Worm (Caenorhabditis elegans): ENCODE measurements around the gene Y59C2A.3.

The Y59C2A.3 gene

DNA sequence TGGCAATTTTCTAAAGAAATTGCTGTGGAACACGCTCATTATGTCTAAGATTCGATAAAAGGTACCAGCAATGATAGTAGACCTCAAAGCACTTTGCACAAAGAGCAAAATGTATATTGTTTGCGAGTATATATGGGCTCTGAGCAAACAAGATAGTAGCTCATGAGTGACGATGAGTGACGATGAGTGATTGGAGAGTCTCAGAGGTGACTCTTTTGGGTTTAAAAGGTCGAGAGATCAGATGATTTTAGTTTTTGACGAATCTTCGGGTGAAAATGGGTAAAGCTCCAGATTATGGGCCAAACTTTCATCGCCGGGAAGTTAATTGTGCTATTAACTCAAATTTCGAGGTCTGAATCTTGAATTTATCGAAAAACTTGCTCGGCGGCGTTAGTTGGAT, 23.0 kb downstream of the Y59C2A.3 start:
- TF ChIP-seq blmp-1 (tag; optimal IDR thresholded peaks at IDR 0.05; ENCODE audit: insufficient read depth) (no peak), nhr-6 (tag; optimal IDR thresholded peaks at IDR 0.05) (no peak), elt-3 (tag; optimal IDR thresholded peaks at IDR 0.05) (no peak), nhr-12 (tag; optimal IDR thresholded peaks at IDR 0.05) (no peak), nhr-11 (tag; optimal IDR thresholded peaks at IDR 0.05) (no peak), zag-1 (tag; optimal IDR thresholded peaks at IDR 0.05) (no peak), lin-11 (tag; optimal IDR thresholded peaks at IDR 0.05) (no peak), fos-1 (tag; optimal IDR thresholded peaks at IDR 0.05) (no peak), ztf-4 (tag; optimal IDR thresholded peaks at IDR 0.05) (no peak), gmeb-1 (tag; optimal IDR thresholded peaks at IDR 0.05) (no peak), sma-9 (GFP tag; optimal IDR thresholded peaks at IDR 0.05) (no peak), sma-9 (tag; optimal IDR thresholded peaks at IDR 0.05) (no peak), dmd-4 (tag; optimal IDR thresholded peaks at IDR 0.05) (no peak), lsy-2 (tag; optimal IDR thresholded peaks at IDR 0.05) (no peak), Y55F3AM.14 (GFP tag; optimal IDR thresholded peaks at IDR 0.05) (no peak), skn-1 (tag; optimal IDR thresholded peaks at IDR 0.05) (no peak), lin-13 (GFP tag; optimal IDR thresholded peaks at IDR 0.05) (no peak), nhr-10 (tag; optimal IDR thresholded peaks at IDR 0.05) (no peak), alr-1 (tag; optimal IDR thresholded peaks at IDR 0.05) (no peak), nhr-23 (tag; optimal IDR thresholded peaks at IDR 0.05) (no peak), ceh-82 (tag; optimal IDR thresholded peaks at IDR 0.05) (no peak)

DNA sequence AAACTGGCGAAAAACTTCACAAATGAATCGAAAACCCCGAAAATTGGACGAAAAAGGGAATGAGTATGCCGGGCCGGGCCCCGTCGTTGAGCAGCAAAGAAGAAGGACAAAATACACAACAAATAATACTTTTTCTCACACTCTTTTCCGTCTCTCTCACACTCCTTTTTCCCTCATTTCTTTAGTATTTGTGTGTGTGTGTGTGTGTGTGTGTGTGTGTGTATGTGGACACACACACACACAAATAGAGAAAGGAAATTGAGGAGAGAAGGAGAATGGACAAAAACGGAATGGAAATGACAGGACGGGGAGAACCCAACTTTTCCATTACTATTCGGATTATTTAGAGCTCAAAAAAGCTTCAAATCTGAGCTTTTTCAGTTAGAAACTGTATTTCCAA, 24.2 kb downstream of the Y59C2A.3 start:
- TF ChIP-seq dmd-4 (tag; optimal IDR thresholded peaks at IDR 0.05) (no peak), lin-13 (GFP tag; optimal IDR thresholded peaks at IDR 0.05) (peak; percentile 42), unc-55 (GFP tag; optimal IDR thresholded peaks at IDR 0.05) (peak; percentile 88), Y55F3AM.14 (GFP tag; optimal IDR thresholded peaks at IDR 0.05) (no peak), fos-1 (tag; optimal IDR thresholded peaks at IDR 0.05) (peak; percentile 43), nhr-6 (tag; optimal IDR thresholded peaks at IDR 0.05) (peak; percentile 10), nhr-77 (tag; optimal IDR thresholded peaks at IDR 0.05) (no peak), nhr-129 (tag; optimal IDR thresholded peaks at IDR 0.05) (peak; percentile 86), sma-3 (GFP tag; optimal IDR thresholded peaks at IDR 0.05) (no peak), sma-9 (GFP tag; optimal IDR thresholded peaks at IDR 0.05) (peak; percentile 58), sma-9 (tag; optimal IDR thresholded peaks at IDR 0.05) (no peak), F13H6.1 (tag; optimal IDR thresholded peaks at IDR 0.05) (peak; percentile 65), nhr-12 (tag; optimal IDR thresholded peaks at IDR 0.05) (no peak), C34F6.9 (tag; optimal IDR thresholded peaks at IDR 0.05) (peak; percentile 59), lin-39 (tag; optimal IDR thresholded peaks at IDR 0.05) (no peak), mab-5 (tag; optimal IDR thresholded peaks at IDR 0.05) (no peak), lsy-2 (tag; optimal IDR thresholded peaks at IDR 0.05) (peak in 1 of 2 experiments; percentile 55), snpc-4 (tag; optimal IDR thresholded peaks at IDR 0.05) (no peak), aly-2 (tag; optimal IDR thresholded peaks at IDR 0.05) (no peak), ama-1 (optimal IDR thresholded peaks at IDR 0.05) (no peak), crh-2 (tag; optimal IDR thresholded peaks at IDR 0.05) (peak; percentile 44)

DNA sequence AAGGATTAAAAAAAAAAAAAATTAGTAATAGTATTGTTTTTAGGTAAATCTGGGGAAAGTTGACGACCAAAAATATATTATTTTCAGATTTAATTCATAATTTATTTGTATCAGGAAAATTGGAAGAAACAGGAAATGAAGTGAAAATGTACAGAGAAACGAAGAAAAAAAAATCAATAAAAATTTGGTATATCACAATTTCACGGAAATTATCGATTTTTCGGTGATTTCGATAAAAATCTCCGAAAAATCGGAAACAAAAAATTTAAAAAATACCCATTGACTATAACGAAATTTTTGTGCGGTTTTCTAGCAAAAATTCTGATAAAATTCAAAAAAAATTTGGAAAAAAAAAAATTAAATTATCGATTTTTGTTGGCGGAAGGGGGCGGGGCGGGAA, 27.5 kb downstream of the Y59C2A.3 start:
- no peak for TF ChIP-seq aly-2 (tag; optimal IDR thresholded peaks at IDR 0.05)
- TF ChIP-seq ztf-11 (tag; optimal IDR thresholded peaks at IDR 0.05): no peak
- TF ChIP-seq sma-9 (GFP tag; optimal IDR thresholded peaks at IDR 0.05): no peak
- TF ChIP-seq sma-9 (tag; optimal IDR thresholded peaks at IDR 0.05): no peak
- no peak for TF ChIP-seq nhr-11 (tag; optimal IDR thresholded peaks at IDR 0.05)
- TF ChIP-seq Y55F3AM.14 (GFP tag; optimal IDR thresholded peaks at IDR 0.05): no peak
- TF ChIP-seq nhr-77 (tag; optimal IDR thresholded peaks at IDR 0.05): no peak
- no peak for TF ChIP-seq dmd-4 (tag; optimal IDR thresholded peaks at IDR 0.05)
- TF ChIP-seq peb-1 (tag; optimal IDR thresholded peaks at IDR 0.05): no peak
- TF ChIP-seq blmp-1 (tag; optimal IDR thresholded peaks at IDR 0.05; ENCODE audit: insufficient read depth): no peak
- TF ChIP-seq mdl-1 (tag; optimal IDR thresholded peaks at IDR 0.05): no peak
- no peak for TF ChIP-seq egl-27 (tag; optimal IDR thresholded peaks at IDR 0.05)
- TF ChIP-seq lin-13 (GFP tag; optimal IDR thresholded peaks at IDR 0.05): no peak
- TF ChIP-seq unc-39 (tag; optimal IDR thresholded peaks at IDR 0.05): no peak
- no peak for TF ChIP-seq snpc-4 (tag; optimal IDR thresholded peaks at IDR 0.05)
- TF ChIP-seq fos-1 (tag; optimal IDR thresholded peaks at IDR 0.05): no peak
- no peak for TF ChIP-seq ztf-4 (tag; optimal IDR thresholded peaks at IDR 0.05)
- no peak for TF ChIP-seq mab-5 (tag; optimal IDR thresholded peaks at IDR 0.05)

- TF ChIP-seq lsy-2 (tag; optimal IDR thresholded peaks at IDR 0.05) (peak in 1 of 2 experiments; percentile 3), sma-9 (GFP tag; optimal IDR thresholded peaks at IDR 0.05) (peak; percentile 2), sma-9 (tag; optimal IDR thresholded peaks at IDR 0.05) (no peak), fos-1 (tag; optimal IDR thresholded peaks at IDR 0.05) (no peak), ceh-82 (tag; optimal IDR thresholded peaks at IDR 0.05) (no peak), lin-39 (tag; optimal IDR thresholded peaks at IDR 0.05) (no peak)
Measured at ce11 chrII:2191383-2191782, 28.3 kb downstream of the Y59C2A.3 start.

Data from whole organism, L2 larva.